1 fruit fly cellular context compared by ENCODE assay signal in genomic region chrX:2141854-2142216, dm6.
A peak's percentile ranks its signal among the peaks of the same experiment; 100 is the strongest.
TF ChIP-seq lines count a peak whose summit lies in the region.

No protein-coding gene starts in this region.

TF ChIP-seq in whole organism, embryonic, 481 proteins besides CTCF, POLR2A, EP300 and RAD21 (continued from another document and continues in another):
- TF ChIP-seq Aef1 (GFP tag; IDR thresholded peaks at IDR 0.05; lab: Robert Waterston, UW) = 0 out of 3 replicates have a peak, but pooled peaks have one; percentile 11
- TF ChIP-seq jing (GFP tag; optimal IDR thresholded peaks at IDR 0.05; lab: Kevin White, UChicago) = no peak
- TF ChIP-seq Jarid2 (GFP tag; optimal IDR thresholded peaks at IDR 0.05; lab: Kevin White, UChicago) = no peak
- peak; percentile 3 for TF ChIP-seq CG6254 (GFP tag; optimal IDR thresholded peaks at IDR 0.05; lab: Kevin White, UChicago)
- TF ChIP-seq Hr51 (GFP tag; optimal IDR thresholded peaks at IDR 0.05; lab: Kevin White, UChicago) = peak; percentile 46 to 57
- no peak for TF ChIP-seq Sox100B (GFP tag; optimal IDR thresholded peaks at IDR 0.05; lab: Kevin White, UChicago)
- no peak for TF ChIP-seq lola (GFP tag; optimal IDR thresholded peaks at IDR 0.05; lab: Kevin White, UChicago)
- no peak for TF ChIP-seq sisA (GFP tag; IDR thresholded peaks at IDR 0.05; lab: Robert Waterston, UW)
- peak; percentile 20; the same call in 1 of the 2 replicates for TF ChIP-seq HLH3B (GFP tag; IDR thresholded peaks at IDR 0.05; lab: Robert Waterston, UW)
- TF ChIP-seq CG8944 (GFP tag; optimal IDR thresholded peaks at IDR 0.05; lab: Kevin White, UChicago) = no peak
- TF ChIP-seq CG9609 (GFP tag; optimal IDR thresholded peaks at IDR 0.05; lab: Kevin White, UChicago) = no peak
- peak; percentile 23; the same call in 1 of the 2 replicates for TF ChIP-seq CG9215 (GFP tag; IDR thresholded peaks at IDR 0.05; lab: Robert Waterston, UW)
- no peak for TF ChIP-seq jigr1 (GFP tag; IDR thresholded peaks at IDR 0.05; lab: Robert Waterston, UW)
- TF ChIP-seq CG16863 (GFP tag; optimal IDR thresholded peaks at IDR 0.05; lab: Kevin White, UChicago) = no peak
- TF ChIP-seq Nf-YC (tag; optimal IDR thresholded peaks at IDR 0.05; lab: Kevin White, UChicago) = peak; percentile 30
- no peak for TF ChIP-seq Antp (GFP tag; optimal IDR thresholded peaks at IDR 0.05; lab: Kevin White, UChicago)
- peak; percentile 42 for TF ChIP-seq CG15514 (GFP tag; optimal IDR thresholded peaks at IDR 0.05; lab: Kevin White, UChicago)
- no peak for TF ChIP-seq CG17328 (GFP tag; IDR thresholded peaks at IDR 0.05; lab: Robert Waterston, UW)
- TF ChIP-seq sens-2 (GFP tag; IDR thresholded peaks at IDR 0.05; lab: Robert Waterston, UW) = no peak
- no peak for TF ChIP-seq klu (GFP tag; IDR thresholded peaks at IDR 0.05; lab: Robert Waterston, UW)
- no peak for TF ChIP-seq CG14667 (GFP tag; IDR thresholded peaks at IDR 0.05; lab: Robert Waterston, UW)
- no peak for TF ChIP-seq bbx (GFP tag; IDR thresholded peaks at IDR 0.05; lab: Robert Waterston, UW; ENCODE audit: partially characterized antibody)
- TF ChIP-seq Dek (tag; optimal IDR thresholded peaks at IDR 0.05; lab: Kevin White, UChicago) = peak; percentile 43
- TF ChIP-seq ap (GFP tag; IDR thresholded peaks at IDR 0.05; lab: Robert Waterston, UW) = no peak
- no peak for TF ChIP-seq aop (GFP tag; IDR thresholded peaks at IDR 0.05; lab: Robert Waterston, UW)
- TF ChIP-seq zfh2 (GFP tag; optimal IDR thresholded peaks at IDR 0.05; lab: Kevin White, UChicago) = no peak
- no peak for TF ChIP-seq CG8290 (GFP tag; optimal IDR thresholded peaks at IDR 0.05; lab: Kevin White, UChicago)
- TF ChIP-seq CG8290 (tag; optimal IDR thresholded peaks at IDR 0.05; lab: Kevin White, UChicago) = peak in 1 of 2 experiments; percentile 89
- peak; percentile 61 for TF ChIP-seq CG11398 (GFP tag; optimal IDR thresholded peaks at IDR 0.05; lab: Kevin White, UChicago)
- TF ChIP-seq Myb (GFP tag; optimal IDR thresholded peaks at IDR 0.05; lab: Kevin White, UChicago) = no peak
- no peak for TF ChIP-seq CG13624 (GFP tag; optimal IDR thresholded peaks at IDR 0.05; lab: Kevin White, UChicago)
- peak; percentile 86 for TF ChIP-seq CG7987 (GFP tag; optimal IDR thresholded peaks at IDR 0.05; lab: Kevin White, UChicago)
- no peak for TF ChIP-seq CG8765 (GFP tag; IDR thresholded peaks at IDR 0.05; lab: Robert Waterston, UW)
- TF ChIP-seq dimm (GFP tag; IDR thresholded peaks at IDR 0.05; lab: Robert Waterston, UW) = no peak
- TF ChIP-seq Dbx (GFP tag; IDR thresholded peaks at IDR 0.05; lab: Robert Waterston, UW) = peak; percentile 63; the same call in 2 of the 3 replicates
- peak; percentile 50 for TF ChIP-seq cwo (GFP tag; optimal IDR thresholded peaks at IDR 0.05; lab: Kevin White, UChicago)
- TF ChIP-seq CG17361 (GFP tag; IDR thresholded peaks at IDR 0.05; lab: Robert Waterston, UW) = 0 out of 3 replicates have a peak, but pooled peaks have one; percentile 49
- no peak; the same call in 2 of the 3 replicates for TF ChIP-seq tgo (GFP tag; IDR thresholded peaks at IDR 0.05; lab: Robert Waterston, UW)
- no peak for TF ChIP-seq C15 (GFP tag; IDR thresholded peaks at IDR 0.05; lab: Robert Waterston, UW)
- no peak for TF ChIP-seq HLH54F (GFP tag; optimal IDR thresholded peaks at IDR 0.05; lab: Kevin White, UChicago)
- peak; percentile 42 for TF ChIP-seq Bdp1 (GFP tag; optimal IDR thresholded peaks at IDR 0.05; lab: Kevin White, UChicago)
- TF ChIP-seq CG8924 (tag; optimal IDR thresholded peaks at IDR 0.05; lab: Kevin White, UChicago) = peak; percentile 51
- peak; percentile 48; the same call in 1 of the 2 replicates for TF ChIP-seq seq (GFP tag; IDR thresholded peaks at IDR 0.05; lab: Robert Waterston, UW)
- TF ChIP-seq slou (GFP tag; optimal IDR thresholded peaks at IDR 0.05; lab: Kevin White, UChicago) = no peak
- no peak for TF ChIP-seq peb (GFP tag; IDR thresholded peaks at IDR 0.05; lab: Robert Waterston, UW)
- peak; percentile 47 for TF ChIP-seq CG31441 (GFP tag; IDR thresholded peaks at IDR 0.05; lab: Robert Waterston, UW)
- peak; percentile 22 for TF ChIP-seq dm (GFP tag; optimal IDR thresholded peaks at IDR 0.05; lab: Kevin White, UChicago)
- TF ChIP-seq CG11085 (GFP tag; IDR thresholded peaks at IDR 0.05; lab: Robert Waterston, UW) = 0 out of 2 replicates have a peak, but pooled peaks have one; percentile 15
- peak; percentile 38 for TF ChIP-seq CG18262 (tag; optimal IDR thresholded peaks at IDR 0.05; lab: Kevin White, UChicago)
- no peak for TF ChIP-seq Kr (GFP tag; optimal IDR thresholded peaks at IDR 0.05; lab: Kevin White, UChicago)
- TF ChIP-seq CG3407 (GFP tag; optimal IDR thresholded peaks at IDR 0.05; lab: Kevin White, UChicago) = peak; percentile 65
- no peak for TF ChIP-seq prd (optimal IDR thresholded peaks at IDR 0.05; lab: Kevin White, UChicago)
- TF ChIP-seq prd (GFP tag; IDR thresholded peaks at IDR 0.05; lab: Robert Waterston, UW) = peak; percentile 35; the same call in 2 of the 3 replicates
- TF ChIP-seq CG2199 (GFP tag; IDR thresholded peaks at IDR 0.05; lab: Robert Waterston, UW) = no peak
- TF ChIP-seq CG1832 (GFP tag; optimal IDR thresholded peaks at IDR 0.05; lab: Kevin White, UChicago) = no peak
- no peak for TF ChIP-seq HmgD (GFP tag; optimal IDR thresholded peaks at IDR 0.05; lab: Kevin White, UChicago)
- TF ChIP-seq MBD-R2 (GFP tag; IDR thresholded peaks at IDR 0.05; lab: Robert Waterston, UW) = peak; percentile 16; the same call in 1 of the 2 replicates
- peak; percentile 57 for TF ChIP-seq CG1529 (GFP tag; optimal IDR thresholded peaks at IDR 0.05; lab: Kevin White, UChicago)
- TF ChIP-seq Bgb (GFP tag; IDR thresholded peaks at IDR 0.05; lab: Robert Waterston, UW; ENCODE audit: partially characterized antibody) = no peak
- no peak for TF ChIP-seq dmrt11E (tag; optimal IDR thresholded peaks at IDR 0.05; lab: Kevin White, UChicago)
- peak in 1 of 2 experiments; percentile 9 for TF ChIP-seq Eip74EF (GFP tag; optimal IDR thresholded peaks at IDR 0.05; lab: Kevin White, UChicago)
- no peak for TF ChIP-seq CG12299 (tag; optimal IDR thresholded peaks at IDR 0.05; lab: Kevin White, UChicago)
- TF ChIP-seq H2.0 (GFP tag; IDR thresholded peaks at IDR 0.05; lab: Robert Waterston, UW) = no peak
- peak; percentile 6 for TF ChIP-seq CG12219 (GFP tag; optimal IDR thresholded peaks at IDR 0.05; lab: Kevin White, UChicago)
- TF ChIP-seq al (GFP tag; IDR thresholded peaks at IDR 0.05; lab: Robert Waterston, UW) = peak; percentile 26; the same call in 1 of the 2 replicates
- TF ChIP-seq CG14050 (GFP tag; IDR thresholded peaks at IDR 0.05; lab: Robert Waterston, UW) = peak; percentile 46; the same call in 1 of the 3 replicates
- TF ChIP-seq CG10209 (GFP tag; optimal IDR thresholded peaks at IDR 0.05; lab: Kevin White, UChicago) = peak; percentile 55
- no peak for TF ChIP-seq gro (GFP tag; optimal IDR thresholded peaks at IDR 0.05; lab: Kevin White, UChicago)
- peak; percentile 56 for TF ChIP-seq NfI (GFP tag; optimal IDR thresholded peaks at IDR 0.05; lab: Kevin White, UChicago)
- TF ChIP-seq CG12104 (GFP tag; optimal IDR thresholded peaks at IDR 0.05; lab: Kevin White, UChicago) = peak; percentile 47
- peak; percentile 75; the same call in 1 of the 2 replicates for TF ChIP-seq chm (GFP tag; IDR thresholded peaks at IDR 0.05; lab: Robert Waterston, UW)
- TF ChIP-seq ATbp (GFP tag; optimal IDR thresholded peaks at IDR 0.05; lab: Kevin White, UChicago) = peak; percentile 85
- TF ChIP-seq Hr39 (optimal IDR thresholded peaks at IDR 0.05; lab: Kevin White, UChicago) = no peak
- TF ChIP-seq Ravus (GFP tag; IDR thresholded peaks at IDR 0.05; lab: Robert Waterston, UW) = no peak
- peak; percentile 41 for TF ChIP-seq CG13894 (tag; optimal IDR thresholded peaks at IDR 0.05; lab: Kevin White, UChicago)
- TF ChIP-seq CG43689 (GFP tag; IDR thresholded peaks at IDR 0.05; lab: Robert Waterston, UW) = peak; percentile 63
- no peak for TF ChIP-seq repo (GFP tag; optimal IDR thresholded peaks at IDR 0.05; lab: Kevin White, UChicago)
- peak; percentile 68 for TF ChIP-seq grau (tag; optimal IDR thresholded peaks at IDR 0.05; lab: Kevin White, UChicago)
- peak; percentile 10 for TF ChIP-seq lilli (GFP tag; optimal IDR thresholded peaks at IDR 0.05; lab: Kevin White, UChicago)
- TF ChIP-seq knrl (GFP tag; IDR thresholded peaks at IDR 0.05; lab: Robert Waterston, UW; ENCODE audit: partially characterized antibody) = no peak
- TF ChIP-seq CG1602 (GFP tag; optimal IDR thresholded peaks at IDR 0.05; lab: Kevin White, UChicago) = no peak
- TF ChIP-seq CG10274 (GFP tag; optimal IDR thresholded peaks at IDR 0.05; lab: Kevin White, UChicago) = no peak
- peak; percentile 38 for TF ChIP-seq CG15011 (GFP tag; optimal IDR thresholded peaks at IDR 0.05; lab: Kevin White, UChicago)
- peak; percentile 59 for TF ChIP-seq Rfx (GFP tag; IDR thresholded peaks at IDR 0.05; lab: Robert Waterston, UW)
- TF ChIP-seq CG12071 (GFP tag; optimal IDR thresholded peaks at IDR 0.05; lab: Kevin White, UChicago) = peak; percentile 61
- TF ChIP-seq nau (GFP tag; optimal IDR thresholded peaks at IDR 0.05; lab: Kevin White, UChicago) = peak; percentile 62
- TF ChIP-seq CG2875 (GFP tag; optimal IDR thresholded peaks at IDR 0.05; lab: Kevin White, UChicago) = peak; percentile 68
- peak; percentile 50 for TF ChIP-seq Sox102F (GFP tag; optimal IDR thresholded peaks at IDR 0.05; lab: Kevin White, UChicago)
- TF ChIP-seq CG34224 (GFP tag; IDR thresholded peaks at IDR 0.05; lab: Robert Waterston, UW; ENCODE audit: partially characterized antibody) = no peak
- TF ChIP-seq CG3995 (GFP tag; optimal IDR thresholded peaks at IDR 0.05; lab: Kevin White, UChicago) = peak; percentile 18
- peak; percentile 2 for TF ChIP-seq CG4328 (GFP tag; optimal IDR thresholded peaks at IDR 0.05; lab: Kevin White, UChicago)
- peak; percentile 68 for TF ChIP-seq CG4707 (GFP tag; optimal IDR thresholded peaks at IDR 0.05; lab: Kevin White, UChicago)
- TF ChIP-seq Meics (GFP tag; optimal IDR thresholded peaks at IDR 0.05; lab: Kevin White, UChicago) = peak; percentile 57
- TF ChIP-seq Spps (tag; optimal IDR thresholded peaks at IDR 0.05; lab: Kevin White, UChicago) = no peak
- TF ChIP-seq hth (optimal IDR thresholded peaks at IDR 0.05; lab: Kevin White, UChicago) = no peak
- peak; percentile 29 for TF ChIP-seq bab2 (GFP tag; optimal IDR thresholded peaks at IDR 0.05; lab: Kevin White, UChicago)
- peak; percentile 85 for TF ChIP-seq wek (GFP tag; optimal IDR thresholded peaks at IDR 0.05; lab: Kevin White, UChicago)
- peak; percentile 30 for TF ChIP-seq CG4424 (GFP tag; optimal IDR thresholded peaks at IDR 0.05; lab: Kevin White, UChicago)
- peak; percentile 28; the same call in 1 of the 3 replicates for TF ChIP-seq CG34422 (GFP tag; IDR thresholded peaks at IDR 0.05; lab: Robert Waterston, UW)
- peak; percentile 37; the same call in 1 of the 3 replicates for TF ChIP-seq z (GFP tag; IDR thresholded peaks at IDR 0.05; lab: Robert Waterston, UW)
- TF ChIP-seq mld (GFP tag; IDR thresholded peaks at IDR 0.05; lab: Robert Waterston, UW; ENCODE audit: partially characterized antibody) = no peak
- TF ChIP-seq CG15601 (tag; optimal IDR thresholded peaks at IDR 0.05; lab: Kevin White, UChicago) = peak; percentile 20
- TF ChIP-seq ERR (GFP tag; optimal IDR thresholded peaks at IDR 0.05; lab: Kevin White, UChicago) = no peak
- TF ChIP-seq fd3F (GFP tag; optimal IDR thresholded peaks at IDR 0.05; lab: Kevin White, UChicago) = peak; percentile 25
- peak; percentile 36 for TF ChIP-seq Blimp-1 (GFP tag; optimal IDR thresholded peaks at IDR 0.05; lab: Kevin White, UChicago)
- peak; percentile 60 for TF ChIP-seq CG9932 (GFP tag; IDR thresholded peaks at IDR 0.05; lab: Robert Waterston, UW)
- TF ChIP-seq ttk (GFP tag; IDR thresholded peaks at IDR 0.05; lab: Robert Waterston, UW) = no peak
- TF ChIP-seq Hand (GFP tag; optimal IDR thresholded peaks at IDR 0.05; lab: Kevin White, UChicago) = peak; percentile 34
- peak; percentile 80 for TF ChIP-seq ci (GFP tag; IDR thresholded peaks at IDR 0.05; lab: Robert Waterston, UW)
- peak; percentile 68 for TF ChIP-seq CG2678 (tag; optimal IDR thresholded peaks at IDR 0.05; lab: Kevin White, UChicago)
- peak; percentile 47 for TF ChIP-seq dmrt99B (tag; optimal IDR thresholded peaks at IDR 0.05; lab: Kevin White, UChicago)
- TF ChIP-seq zfh1 (GFP tag; IDR thresholded peaks at IDR 0.05; lab: Robert Waterston, UW) = 0 out of 3 replicates have a peak, but pooled peaks have one; percentile 10
- TF ChIP-seq CG31388 (GFP tag; optimal IDR thresholded peaks at IDR 0.05; lab: Kevin White, UChicago) = no peak
- peak; percentile 30 for TF ChIP-seq fd96Cb (tag; optimal IDR thresholded peaks at IDR 0.05; lab: Kevin White, UChicago)
- no peak for TF ChIP-seq cas (GFP tag; IDR thresholded peaks at IDR 0.05; lab: Robert Waterston, UW)
- TF ChIP-seq gem (tag; optimal IDR thresholded peaks at IDR 0.05; lab: Kevin White, UChicago) = peak; percentile 55
- no peak for TF ChIP-seq CG13287 (GFP tag; IDR thresholded peaks at IDR 0.05; lab: Robert Waterston, UW; ENCODE audit: partially characterized antibody)
- peak in 1 of 2 experiments; percentile 11 for TF ChIP-seq dpn (GFP tag; optimal IDR thresholded peaks at IDR 0.05; lab: Kevin White, UChicago)
- peak; percentile 58; the same call in 1 of the 2 replicates for TF ChIP-seq Atf6 (GFP tag; IDR thresholded peaks at IDR 0.05; lab: Robert Waterston, UW)
- TF ChIP-seq ash1 (GFP tag; optimal IDR thresholded peaks at IDR 0.05; lab: Kevin White, UChicago) = peak; percentile 53
- TF ChIP-seq Pdp1 (GFP tag; optimal IDR thresholded peaks at IDR 0.05; lab: Kevin White, UChicago) = peak; percentile 2 to 90
- TF ChIP-seq toy (GFP tag; IDR thresholded peaks at IDR 0.05; lab: Robert Waterston, UW) = no peak
- no peak for TF ChIP-seq CG9797 (GFP tag; optimal IDR thresholded peaks at IDR 0.05; lab: Kevin White, UChicago)
- no peak for TF ChIP-seq gcm2 (GFP tag; optimal IDR thresholded peaks at IDR 0.05; lab: Kevin White, UChicago)
- no peak for TF ChIP-seq Hmx (GFP tag; optimal IDR thresholded peaks at IDR 0.05; lab: Kevin White, UChicago)
- TF ChIP-seq lab (GFP tag; optimal IDR thresholded peaks at IDR 0.05; lab: Kevin White, UChicago) = peak; percentile 69
- TF ChIP-seq CG17568 (GFP tag; optimal IDR thresholded peaks at IDR 0.05; lab: Kevin White, UChicago) = peak; percentile 70
- no peak for TF ChIP-seq sima (GFP tag; optimal IDR thresholded peaks at IDR 0.05; lab: Kevin White, UChicago)
- no peak for TF ChIP-seq Doc2 (GFP tag; IDR thresholded peaks at IDR 0.05; lab: Robert Waterston, UW)
- peak; percentile 79; the same call in 1 of the 3 replicates for TF ChIP-seq sr (GFP tag; IDR thresholded peaks at IDR 0.05; lab: Robert Waterston, UW)
- TF ChIP-seq CG2129 (GFP tag; IDR thresholded peaks at IDR 0.05; lab: Robert Waterston, UW; ENCODE audit: partially characterized antibody) = no peak
